Fruit fly (Drosophila melanogaster): ENCODE results near the gene mRpL44.

- TF ChIP-seq insv (optimal IDR thresholded peaks at IDR 0.05) (no peak), h (optimal IDR thresholded peaks at IDR 0.05) (no peak), ttk (optimal IDR thresholded peaks at IDR 0.05) (no peak)
Observed at dm6 chr3R:5458627-5459026, 11.8 kb downstream of the mRpL44 start.

All from Kc167 (cell line).